Fruit fly (Drosophila melanogaster) whole organism, embryonic: ENCODE measurements around the gene Pino.

Experiments
- ATbp ChIP-seq: fragments of 200-800 bp; sonication (Bioruptor generic); optimal IDR thresholded peaks from 2 replicates; lab custom pipeline; 2017; ENCODE audit warnings: missing biosample characterization, mild to moderate bottlenecking, missing genetic modification characterization, missing genetic modification reagents
- CG15696 ChIP-seq: fragments of 200-800 bp; sonication (Bioruptor generic); optimal IDR thresholded peaks from 2 replicates; lab custom pipeline; 2019; ENCODE audit warnings: missing biosample characterization, mild to moderate bottlenecking, missing genetic modification characterization, moderate library complexity
- CG16863 ChIP-seq: fragments of 200-800 bp; sonication (Bioruptor generic); optimal IDR thresholded peaks from 3 replicates; lab custom pipeline; 2016; ENCODE audit warnings: missing biosample characterization, missing genetic modification characterization
- CG17385 ChIP-seq: fragments of 200-800 bp; sonication (Bioruptor generic); optimal IDR thresholded peaks from 3 replicates; lab custom pipeline; 2018; ENCODE audit warnings: missing biosample characterization, mild to moderate bottlenecking, missing genetic modification characterization
- CG17568 ChIP-seq: fragments of 200-800 bp; sonication (Bioruptor generic); optimal IDR thresholded peaks from 2 replicates; lab custom pipeline; 2018; ENCODE audit warnings: missing biosample characterization, mild to moderate bottlenecking, missing genetic modification characterization, moderate library complexity
- CG2889 ChIP-seq: fragments of 200-800 bp; sonication (Bioruptor generic); IDR thresholded peaks from 3 replicates; pipeline ENCODE4 v1.3.6; 2022; ENCODE audit warnings: missing biosample characterization, missing genetic modification characterization
- CG32532 ChIP-seq: fragments of 200-800 bp; sonication (Bioruptor generic); IDR thresholded peaks from 2 replicates; pipeline ENCODE4 v1.3.6; 2022; ENCODE audit warnings: missing biosample characterization, missing genetic modification characterization
- CG33557 ChIP-seq: fragments of 200-800 bp; sonication (Bioruptor generic); optimal IDR thresholded peaks from 2 replicates; lab custom pipeline; 2019; ENCODE audit warnings: missing biosample characterization, mild to moderate bottlenecking, missing genetic modification characterization, moderate library complexity
- CG34224 ChIP-seq: fragments of 200-800 bp; sonication (Bioruptor generic); IDR thresholded peaks from 3 replicates; pipeline ENCODE4 v1.3.6; 2022; ENCODE audit warnings: missing biosample characterization, missing genetic modification characterization; ENCODE audit not compliant: partially characterized antibody
- CG42726 ChIP-seq: fragments of 200-800 bp; sonication (Bioruptor generic); IDR thresholded peaks from 2 replicates; pipeline ENCODE4 v1.3.6; 2022; ENCODE audit warnings: missing biosample characterization, missing genetic modification characterization; ENCODE audit not compliant: partially characterized antibody
- CG4328 ChIP-seq: fragments of 200-800 bp; sonication (Bioruptor generic); optimal IDR thresholded peaks from 3 replicates; lab custom pipeline; 2017; ENCODE audit warnings: missing biosample characterization, missing genetic modification reagents, missing genetic modification characterization
- CG4424 ChIP-seq: fragments of 200-800 bp; sonication (Bioruptor generic); optimal IDR thresholded peaks from 3 replicates; lab custom pipeline; 2016; ENCODE audit warnings: missing biosample characterization, missing genetic modification characterization
- CG4617 ChIP-seq: fragments of 200-800 bp; sonication (Bioruptor generic); optimal IDR thresholded peaks from 3 replicates; lab custom pipeline; 2016; ENCODE audit warnings: missing biosample characterization, missing genetic modification characterization, borderline replicate concordance
- CG5953 ChIP-seq: fragments of 200-800 bp; sonication (Bioruptor generic); IDR thresholded peaks from 2 replicates; pipeline ENCODE4 v1.3.6; 2022; ENCODE audit warnings: missing biosample characterization, missing genetic modification characterization
- CG6813 ChIP-seq: fragments of 200-800 bp; sonication (Bioruptor generic); optimal IDR thresholded peaks from 2 replicates; lab custom pipeline; 2017; ENCODE audit warnings: missing biosample characterization, missing genetic modification characterization, mild to moderate bottlenecking, moderate library complexity, missing genetic modification reagents
- CG8089 ChIP-seq: fragments of 200-800 bp; sonication (Bioruptor generic); optimal IDR thresholded peaks from 3 replicates; lab custom pipeline; 2016; ENCODE audit warnings: missing biosample characterization, missing genetic modification characterization
- CG8359 ChIP-seq: fragments of 200-800 bp; sonication (Bioruptor generic); optimal IDR thresholded peaks from 2 replicates; lab custom pipeline; 2017; ENCODE audit warnings: missing biosample characterization, mild to moderate bottlenecking, missing genetic modification characterization, borderline replicate concordance
- CG9609 ChIP-seq: fragments of 200-800 bp; sonication (Bioruptor generic); optimal IDR thresholded peaks from 3 replicates; lab custom pipeline; 2016; ENCODE audit warnings: missing biosample characterization, missing genetic modification characterization
- CkIIα-i1 ChIP-seq: fragments of 200-800 bp; sonication (Bioruptor generic); IDR thresholded peaks from 2 replicates; pipeline ENCODE4 v1.3.6; 2022; ENCODE audit warnings: missing biosample characterization, missing genetic modification characterization
- Dip2 ChIP-seq: fragments of 200-800 bp; sonication (Bioruptor generic); IDR thresholded peaks from 2 replicates; pipeline ENCODE4 v1.3.6; 2022; ENCODE audit warnings: missing biosample characterization, missing genetic modification characterization
- Ets65A ChIP-seq: fragments of 200-800 bp; sonication (Bioruptor generic); peaks from one replicate; lab custom pipeline; 2016; ENCODE audit warnings: missing biosample characterization, missing genetic modification characterization
- GATAe ChIP-seq: fragments of 200-800 bp; sonication (Bioruptor generic); conservative IDR thresholded peaks from 2 replicates; pipeline ENCODE4 v1.3.6; 2022; ENCODE audit warnings: missing biosample characterization, missing genetic modification characterization
- HLH4C ChIP-seq: fragments of 200-800 bp; sonication (Bioruptor generic); IDR thresholded peaks from 3 replicates; pipeline ENCODE4 v1.3.6; 2022; ENCODE audit warnings: missing biosample characterization, missing genetic modification characterization; ENCODE audit not compliant: partially characterized antibody
- HmgZ ChIP-seq: fragments of 200-800 bp; sonication (Bioruptor generic); optimal IDR thresholded peaks from 2 replicates; lab custom pipeline; 2018; ENCODE audit warnings: missing biosample characterization, mild to moderate bottlenecking, missing genetic modification characterization
- Mrtf ChIP-seq: fragments of 200-800 bp; sonication (Bioruptor generic); IDR thresholded peaks from 3 replicates; pipeline ENCODE4 v1.3.6; 2022; ENCODE audit warnings: missing biosample characterization, missing genetic modification characterization
- Nf-YA ChIP-seq: fragments of 200-800 bp; sonication (Bioruptor generic); IDR thresholded peaks from 2 replicates; pipeline ENCODE4 v1.3.6; 2022; ENCODE audit warnings: missing biosample characterization, missing genetic modification characterization
- Nf-YC ChIP-seq: fragments of 200-800 bp; optimal IDR thresholded peaks from 3 replicates; lab custom pipeline; 2019; ENCODE audit warnings: missing biosample characterization, mild to moderate bottlenecking, missing genetic modification characterization, moderate library complexity
- Opbp ChIP-seq: fragments of 200-800 bp; sonication (Bioruptor generic); IDR thresholded peaks from 3 replicates; pipeline ENCODE4 v1.3.6; 2022; ENCODE audit warnings: missing biosample characterization, missing genetic modification characterization; ENCODE audit not compliant: partially characterized antibody
- Pdp1 ChIP-seq, 2 experiments: fragments of 200-800 bp; sonication (Bioruptor generic); optimal IDR thresholded peaks; 3 replicates each; lab custom pipeline; 2016; ENCODE audit warnings: missing biosample characterization in 2 of 2, missing genetic modification characterization in 2 of 2, mild to moderate bottlenecking in 1 of 2, moderate library complexity in 1 of 2
- Ptx1 ChIP-seq: fragments of 200-800 bp; sonication (Bioruptor generic); IDR thresholded peaks from 2 replicates; pipeline ENCODE4 v1.3.6; 2022; ENCODE audit warnings: missing biosample characterization, missing genetic modification characterization
- Taf1 ChIP-seq: fragments of 200-800 bp; sonication (Bioruptor generic); IDR thresholded peaks from 2 replicates; pipeline ENCODE4 v1.3.6; 2022; ENCODE audit warnings: missing biosample characterization, missing genetic modification characterization
- Trl ChIP-seq, 3 experiments: fragments of >200 bp in 2 of 3; fragments of 200-800 bp in 1 of 3; sonication (Bioruptor generic) in 1 of 3; optimal IDR thresholded peaks; 2 replicates in 1 of 3; 3 replicates in 2 of 3; lab custom pipeline; 2016 to 2017; ENCODE audit warnings: missing biosample characterization in 1 of 3, missing genetic modification characterization in 1 of 3
- Vsx1 ChIP-seq: fragments of 200-800 bp; sonication (Bioruptor generic); optimal IDR thresholded peaks from 2 replicates; lab custom pipeline; 2017; ENCODE audit warnings: missing biosample characterization, mild to moderate bottlenecking, missing genetic modification characterization, missing genetic modification reagents
- YL-1 ChIP-seq: fragments of 200-800 bp; sonication (Bioruptor generic); optimal IDR thresholded peaks from 3 replicates; lab custom pipeline; 2017; ENCODE audit warnings: missing biosample characterization, mild to moderate bottlenecking, missing genetic modification characterization
- az2 ChIP-seq: fragments of 200-800 bp; sonication (Bioruptor generic); optimal IDR thresholded peaks from 3 replicates; lab custom pipeline; 2016; ENCODE audit warnings: missing biosample characterization, missing genetic modification characterization
- chn ChIP-seq: fragments of 200-800 bp; sonication (Bioruptor generic); optimal IDR thresholded peaks from 2 replicates; lab custom pipeline; 2016; ENCODE audit warnings: missing biosample characterization, missing genetic modification characterization
- corto ChIP-seq: fragments of 200-800 bp; sonication (Bioruptor generic); optimal IDR thresholded peaks from 2 replicates; lab custom pipeline; 2016; ENCODE audit warnings: missing biosample characterization, mild to moderate bottlenecking, missing genetic modification characterization, moderate library complexity
- exex ChIP-seq: fragments of 200-800 bp; sonication (Bioruptor generic); optimal IDR thresholded peaks from 4 replicates; lab custom pipeline; 2018; ENCODE audit warnings: missing biosample characterization, mild to moderate bottlenecking, missing genetic modification characterization, moderate library complexity
- fd3F ChIP-seq: fragments of 200-800 bp; sonication (Bioruptor generic); optimal IDR thresholded peaks from 2 replicates; lab custom pipeline; 2018; ENCODE audit warnings: missing biosample characterization, mild to moderate bottlenecking, missing genetic modification characterization, moderate library complexity
- gfzf ChIP-seq: fragments of 200-800 bp; sonication (Bioruptor generic); optimal IDR thresholded peaks from 2 replicates; lab custom pipeline; 2016; ENCODE audit warnings: missing biosample characterization, mild to moderate bottlenecking, missing genetic modification characterization, moderate library complexity
- insv ChIP-seq, 2 experiments: fragments of 200-800 bp; sonication (Bioruptor generic); optimal IDR thresholded peaks; 3 replicates each; lab custom pipeline; 2016 to 2018; ENCODE audit warnings: missing biosample characterization in 2 of 2, missing genetic modification characterization in 2 of 2
- maf-S ChIP-seq: fragments of 200-800 bp; sonication (Bioruptor generic); optimal IDR thresholded peaks from 2 replicates; lab custom pipeline; 2016; ENCODE audit warnings: missing biosample characterization, missing genetic modification characterization
- nau ChIP-seq: fragments of 200-800 bp; sonication (Bioruptor generic); optimal IDR thresholded peaks from 3 replicates; lab custom pipeline; 2017; ENCODE audit warnings: missing biosample characterization, mild to moderate bottlenecking, missing genetic modification characterization, missing genetic modification reagents
- rib ChIP-seq: fragments of 200-800 bp; sonication (Bioruptor generic); IDR thresholded peaks from 2 replicates; pipeline ENCODE4 v1.3.6; 2022; ENCODE audit warnings: missing biosample characterization, missing genetic modification characterization
- row ChIP-seq: fragments of 200-800 bp; sonication (Bioruptor generic); IDR thresholded peaks from 3 replicates; pipeline ENCODE4 v1.3.6; 2022; ENCODE audit warnings: missing biosample characterization, missing genetic modification characterization
- salm ChIP-seq: fragments of 200-800 bp; sonication (Bioruptor generic); optimal IDR thresholded peaks from 2 replicates; lab custom pipeline; 2018; ENCODE audit warnings: missing biosample characterization, mild to moderate bottlenecking, missing genetic modification characterization
- tna ChIP-seq: fragments of 200-800 bp; sonication (Bioruptor generic); IDR thresholded peaks from 2 replicates; pipeline ENCODE4 v1.3.6; 2022; ENCODE audit warnings: missing biosample characterization, missing genetic modification characterization; ENCODE audit not compliant: partially characterized antibody
- trh ChIP-seq: fragments of 200-800 bp; sonication (Bioruptor generic); optimal IDR thresholded peaks from 2 replicates; lab custom pipeline; 2016; ENCODE audit warnings: missing biosample characterization, missing genetic modification characterization
- unc-4 ChIP-seq: fragments of 200-800 bp; sonication (Bioruptor generic); IDR thresholded peaks from 2 replicates; pipeline ENCODE4 v1.3.6; 2022; ENCODE audit warnings: missing biosample characterization, missing genetic modification characterization; ENCODE audit not compliant: partially characterized antibody

The Pino gene

dm6 chr2L:1080802-1081464, 47.8 kb downstream of the Pino start, which contains the start of gene Atg4a (continued):
- TF ChIP-seq Ets65A (GFP tag; lab: Kevin White, UChicago) (no peak), CG33557 (no peak), ATbp (GFP tag; lab: Kevin White, UChicago) (no peak), CG2889 (GFP tag; lab: Robert Waterston, UW) (no peak), CG17568 (no peak), CG15696 (tag; lab: Kevin White, UChicago) (no peak), Nf-YA (GFP tag; lab: Robert Waterston, UW) (no peak), fd3F (GFP tag; lab: Kevin White, UChicago) (no peak), CG34224 (GFP tag; lab: Robert Waterston, UW) (peak; percentile 34; the same call in 1 of the 3 replicates), CG8089 (no peak), CG8359 (no peak), GATAe (no peak), Taf1 (no peak), insv (GFP tag; optimal IDR thresholded peaks at IDR 0.05; lab: Kevin White, UChicago) (no peak), row (GFP tag; lab: Robert Waterston, UW) (0 out of 3 replicates have a peak, but pooled peaks have one; percentile 12), CkIIα-i1 (no peak), salm (no peak), CG4424 (GFP tag; lab: Kevin White, UChicago) (no peak), az2 (GFP tag; lab: Kevin White, UChicago) (no peak), unc-4 (GFP tag; lab: Robert Waterston, UW) (no peak), nau (GFP tag; lab: Kevin White, UChicago) (no peak), HLH4C (GFP tag; lab: Robert Waterston, UW) (no peak), rib (GFP tag; lab: Robert Waterston, UW) (no peak), Pdp1 (GFP tag; optimal IDR thresholded peaks at IDR 0.05; lab: Kevin White, UChicago) (peak in 1 of 2 experiments; percentile 74), Mrtf (GFP tag; lab: Robert Waterston, UW) (no peak), Trl (optimal IDR thresholded peaks at IDR 0.05; lab: Kevin White, UChicago) (no peak), Trl (GFP tag; optimal IDR thresholded peaks at IDR 0.05; lab: Kevin White, UChicago) (no peak), Ptx1 (GFP tag; lab: Robert Waterston, UW) (no peak), exex (tag; lab: Kevin White, UChicago) (no peak), HmgZ (tag; lab: Kevin White, UChicago) (peak; percentile 1), CG32532 (GFP tag; lab: Robert Waterston, UW) (no peak), Opbp (GFP tag; lab: Robert Waterston, UW) (no peak), CG42726 (GFP tag; lab: Robert Waterston, UW) (no peak), trh (no peak), Dip2 (no peak), CG9609 (GFP tag; lab: Kevin White, UChicago) (no peak), maf-S (GFP tag; lab: Kevin White, UChicago) (no peak), CG17385 (GFP tag; lab: Kevin White, UChicago) (no peak), Nf-YC (tag; lab: Kevin White, UChicago) (no peak), CG16863 (GFP tag; lab: Kevin White, UChicago) (no peak), CG4617 (peak; percentile 42), corto (GFP tag; lab: Kevin White, UChicago) (no peak), Vsx1 (GFP tag; lab: Kevin White, UChicago) (no peak), CG4328 (GFP tag; lab: Kevin White, UChicago) (no peak), chn (no peak), CG6813 (GFP tag; lab: Kevin White, UChicago) (no peak), CG5953 (GFP tag; lab: Robert Waterston, UW) (no peak), tna (GFP tag; lab: Robert Waterston, UW) (no peak), gfzf (GFP tag; lab: Kevin White, UChicago) (peak; percentile 66), YL-1 (peak; percentile 64)
